Fruit fly (Drosophila melanogaster) whole organism, embryonic: ENCODE measurements around the gene CG7430.

Experiments used
- Neu2 ChIP-seq: fragments of 200-800 bp; sonication (Bioruptor generic); optimal IDR thresholded peaks from 3 replicates; lab custom pipeline; 2016; ENCODE audit warnings: missing biosample characterization, missing genetic modification characterization, borderline replicate concordance
- vvl ChIP-seq: fragments of 200-800 bp; sonication (Bioruptor generic); IDR thresholded peaks from 2 replicates; pipeline ENCODE4 v1.3.6; 2022; ENCODE audit warnings: missing biosample characterization, missing genetic modification characterization

DNA sequence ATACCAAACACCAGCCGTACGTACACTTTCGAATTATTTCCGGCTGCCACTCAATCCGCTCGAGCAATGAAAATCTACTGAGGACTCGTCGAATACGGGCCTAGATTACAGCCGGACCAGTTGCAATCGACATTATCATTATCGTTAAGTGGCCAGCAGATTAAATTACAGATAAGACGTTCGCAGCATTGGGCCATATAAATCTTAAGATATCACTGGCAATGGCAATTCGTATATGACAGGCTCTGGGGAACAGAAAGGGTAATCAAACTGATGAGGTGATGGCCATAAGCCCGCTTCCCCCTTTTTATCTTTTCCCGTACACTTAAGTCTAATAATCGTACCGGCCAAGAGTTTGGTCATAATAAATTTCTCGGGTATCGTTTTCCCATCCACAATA, 32.7 kb upstream of the CG7430 start, which contains the start of gene Cln3:
- TF ChIP-seq Neu2 (GFP tag; lab: Kevin White, UChicago) (no peak), vvl (GFP tag; lab: Robert Waterston, UW) (no peak)
